Worm (Caenorhabditis elegans): ENCODE measurements around the gene memb-1.

DNA sequence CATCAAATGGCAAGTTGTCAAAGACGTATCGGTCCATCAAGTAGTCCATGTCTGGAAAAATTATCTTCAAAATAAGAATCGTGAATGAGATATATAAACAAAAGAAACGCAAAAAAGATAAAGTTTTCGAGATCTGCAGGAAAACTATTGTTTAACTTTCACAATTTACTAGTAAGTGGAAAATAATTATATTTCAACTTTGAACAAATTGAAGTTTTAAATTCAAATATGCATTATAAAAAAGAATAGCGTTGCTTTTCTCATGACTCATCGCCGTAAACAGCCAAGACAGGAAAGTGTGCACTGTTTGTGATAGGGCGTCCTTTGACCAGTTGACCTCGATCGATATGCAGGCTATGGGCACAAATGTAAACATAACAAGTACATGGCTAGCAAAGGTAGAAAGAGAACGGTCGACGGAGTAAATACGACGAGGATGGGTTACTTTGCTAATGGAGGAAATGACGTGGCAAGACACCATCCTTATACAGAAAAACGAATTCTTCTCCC lies 10.6 kb upstream of the memb-1 start, which contains the start of gene ZK899.2:
- TF ChIP-seq F13C5.2 (tag; optimal IDR thresholded peaks at IDR 0.05) (no peak), pes-1 (GFP tag; IDR thresholded peaks at IDR 0.05) (no peak)

Data from whole organism, early embryonic.